Fruit fly (Drosophila melanogaster) Kc167 (cell line): ENCODE data around the gene CG9641.

Experiments
- Sin3A ChIP-seq: fragments of >200 bp; optimal IDR thresholded peaks from 2 replicates; lab custom pipeline; 2018; ENCODE audit warnings: missing external identifiers
- h ChIP-seq: fragments of >200 bp; optimal IDR thresholded peaks from 3 replicates; lab custom pipeline; 2018; ENCODE audit warnings: missing external identifiers
- psq ChIP-seq: fragments of >200 bp; optimal IDR thresholded peaks from 2 replicates; lab custom pipeline; 2017; ENCODE audit warnings: missing external identifiers
- ttk ChIP-seq: sonication (Bioruptor generic); optimal IDR thresholded peaks from 2 replicates; lab custom pipeline; 2017; ENCODE audit warnings: missing external identifiers

DNA sequence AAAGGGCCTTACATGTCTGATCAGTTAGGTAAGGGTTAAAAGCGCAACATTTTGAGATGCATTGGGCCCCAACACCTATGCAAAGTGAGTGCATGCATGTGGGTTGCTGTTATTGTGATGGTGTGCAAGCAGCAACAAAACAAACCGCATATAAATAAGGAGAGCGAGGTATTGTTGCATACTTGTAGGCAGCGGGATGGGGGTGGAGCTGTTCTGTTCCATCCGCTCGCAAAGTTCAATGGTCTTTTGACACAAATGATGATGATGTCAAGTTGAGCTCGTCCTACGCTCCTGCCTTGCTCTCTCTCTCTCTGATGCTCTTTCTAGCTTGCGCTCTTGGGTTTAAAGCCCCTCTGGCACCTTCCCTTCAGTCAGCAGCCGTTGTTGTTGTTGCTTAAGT, 21.0 kb downstream of the CG9641 start:
- TF ChIP-seq h, result no peak
- TF ChIP-seq Sin3A, result no peak
- no peak for TF ChIP-seq psq (lab: Kevin White, UChicago)
- TF ChIP-seq ttk (lab: Kevin White, UChicago), result no peak
